Fruit fly (Drosophila melanogaster) whole organism, embryonic: Measurements from ENCODE around the gene Tmep.

Source experiments
- Atf6 ChIP-seq: fragments of 200-800 bp; sonication (Bioruptor generic); IDR thresholded peaks from 2 replicates; pipeline ENCODE4 v1.3.6; 2022; ENCODE audit warnings: missing biosample characterization, missing genetic modification characterization
- CG1024 ChIP-seq: fragments of 200-800 bp; sonication (Bioruptor generic); IDR thresholded peaks from 2 replicates; pipeline ENCODE4 v1.3.6; 2022; ENCODE audit warnings: missing biosample characterization, missing genetic modification characterization
- CG10366 ChIP-seq: fragments of 200-800 bp; sonication (Bioruptor generic); IDR thresholded peaks from 2 replicates; pipeline ENCODE4 v1.3.6; 2022; ENCODE audit warnings: missing biosample characterization, missing genetic modification characterization
- CG13123 ChIP-seq: fragments of 200-800 bp; sonication (Bioruptor generic); optimal IDR thresholded peaks from 2 replicates; lab custom pipeline; 2016; ENCODE audit warnings: missing biosample characterization, missing genetic modification characterization
- CG13424 ChIP-seq: fragments of 200-800 bp; sonication (Bioruptor generic); optimal IDR thresholded peaks from 2 replicates; lab custom pipeline; 2019; ENCODE audit warnings: missing biosample characterization, mild to moderate bottlenecking, missing genetic modification characterization, moderate library complexity
- CG14710 ChIP-seq: fragments of 200-800 bp; sonication (Bioruptor generic); optimal IDR thresholded peaks from 3 replicates; lab custom pipeline; 2019; ENCODE audit warnings: missing biosample characterization, mild to moderate bottlenecking, missing genetic modification characterization, moderate library complexity
- CG1602 ChIP-seq: fragments of 200-800 bp; sonication (Bioruptor generic); optimal IDR thresholded peaks from 3 replicates; lab custom pipeline; 2016; ENCODE audit warnings: missing biosample characterization, missing genetic modification characterization
- CG17359 ChIP-seq: fragments of 200-800 bp; sonication (Bioruptor generic); optimal IDR thresholded peaks from 3 replicates; lab custom pipeline; 2018; ENCODE audit warnings: missing biosample characterization, mild to moderate bottlenecking, missing genetic modification characterization, moderate library complexity
- CG17568 ChIP-seq: fragments of 200-800 bp; sonication (Bioruptor generic); optimal IDR thresholded peaks from 2 replicates; lab custom pipeline; 2018; ENCODE audit warnings: missing biosample characterization, mild to moderate bottlenecking, missing genetic modification characterization, moderate library complexity
- CG3065 ChIP-seq: fragments of 200-800 bp; sonication (Bioruptor generic); optimal IDR thresholded peaks from 2 replicates; lab custom pipeline; 2016; ENCODE audit warnings: missing biosample characterization, missing genetic modification characterization
- CG31365 ChIP-seq: fragments of 200-800 bp; sonication (Bioruptor generic); optimal IDR thresholded peaks from 2 replicates; lab custom pipeline; 2018; ENCODE audit warnings: missing biosample characterization, mild to moderate bottlenecking, missing genetic modification characterization
- CG3163 ChIP-seq: fragments of 200-800 bp; sonication (Bioruptor generic); optimal IDR thresholded peaks from 3 replicates; lab custom pipeline; 2016; ENCODE audit warnings: missing biosample characterization, missing genetic modification characterization
- CG3281 ChIP-seq: fragments of 200-800 bp; sonication (Bioruptor generic); optimal IDR thresholded peaks from 3 replicates; lab custom pipeline; 2017; ENCODE audit warnings: missing biosample characterization, mild to moderate bottlenecking, missing genetic modification characterization
- CG4424 ChIP-seq: fragments of 200-800 bp; sonication (Bioruptor generic); optimal IDR thresholded peaks from 3 replicates; lab custom pipeline; 2016; ENCODE audit warnings: missing biosample characterization, missing genetic modification characterization
- CG4820 ChIP-seq: fragments of 200-800 bp; sonication (Bioruptor generic); optimal IDR thresholded peaks from 3 replicates; lab custom pipeline; 2016; ENCODE audit warnings: missing biosample characterization, missing genetic modification characterization
- CG6854 ChIP-seq: fragments of 200-800 bp; sonication (Bioruptor generic); optimal IDR thresholded peaks from 3 replicates; lab custom pipeline; 2017; ENCODE audit warnings: missing biosample characterization, mild to moderate bottlenecking, missing genetic modification characterization
- CG8281 ChIP-seq: fragments of 200-800 bp; sonication (Bioruptor generic); optimal IDR thresholded peaks from 2 replicates; lab custom pipeline; 2018; ENCODE audit warnings: missing biosample characterization, mild to moderate bottlenecking, missing genetic modification characterization, moderate library complexity
- CG9437 ChIP-seq: fragments of 200-800 bp; sonication (Bioruptor generic); optimal IDR thresholded peaks from 2 replicates; lab custom pipeline; 2018; ENCODE audit warnings: missing biosample characterization, mild to moderate bottlenecking, missing genetic modification characterization
- Camta ChIP-seq: fragments of 200-800 bp; sonication (Bioruptor generic); optimal IDR thresholded peaks from 2 replicates; lab custom pipeline; 2016; ENCODE audit warnings: missing biosample characterization, missing genetic modification characterization
- Eip74EF ChIP-seq, 2 experiments: fragments of 200-800 bp in 1 of 2; fragments of >200 bp in 1 of 2; sonication (Bioruptor generic) in 1 of 2; optimal IDR thresholded peaks; 2 replicates each; lab custom pipeline; 2017 to 2019; ENCODE audit warnings: missing biosample characterization in 2 of 2, missing genetic modification characterization in 2 of 2, mild to moderate bottlenecking in 1 of 2, moderate library complexity in 1 of 2
- Elba2 ChIP-seq: fragments of 200-800 bp; sonication (Bioruptor generic); optimal IDR thresholded peaks from 3 replicates; lab custom pipeline; 2016; ENCODE audit warnings: missing biosample characterization, missing genetic modification characterization
- GATAe ChIP-seq: fragments of 200-800 bp; sonication (Bioruptor generic); conservative IDR thresholded peaks from 2 replicates; pipeline ENCODE4 v1.3.6; 2022; ENCODE audit warnings: missing biosample characterization, missing genetic modification characterization
- HLHmδ ChIP-seq: fragments of 200-800 bp; sonication (Bioruptor generic); optimal IDR thresholded peaks from 2 replicates; lab custom pipeline; 2018; ENCODE audit warnings: missing biosample characterization, mild to moderate bottlenecking, missing genetic modification characterization, moderate library complexity
- Hand ChIP-seq: fragments of 200-800 bp; sonication (Bioruptor generic); optimal IDR thresholded peaks from 2 replicates; lab custom pipeline; 2017; ENCODE audit warnings: mild to moderate bottlenecking, missing biosample characterization, missing genetic modification reagents, missing genetic modification characterization
- Jarid2 ChIP-seq: fragments of 200-800 bp; sonication (Bioruptor generic); optimal IDR thresholded peaks from 3 replicates; lab custom pipeline; 2017; ENCODE audit warnings: mild to moderate bottlenecking, missing biosample characterization, missing genetic modification reagents, missing genetic modification characterization
- Mad ChIP-seq: fragments of 200-800 bp; sonication (Bioruptor generic); optimal IDR thresholded peaks from 2 replicates; lab custom pipeline; 2016; ENCODE audit warnings: missing biosample characterization, missing genetic modification characterization
- Neu2 ChIP-seq: fragments of 200-800 bp; sonication (Bioruptor generic); optimal IDR thresholded peaks from 3 replicates; lab custom pipeline; 2016; ENCODE audit warnings: missing biosample characterization, missing genetic modification characterization, borderline replicate concordance
- Poxn ChIP-seq: fragments of 200-800 bp; sonication (Bioruptor generic); IDR thresholded peaks from 2 replicates; pipeline ENCODE4 v1.3.6; 2022; ENCODE audit warnings: missing biosample characterization, missing genetic modification characterization
- ap ChIP-seq: fragments of 200-800 bp; sonication (Bioruptor generic); IDR thresholded peaks from 2 replicates; pipeline ENCODE4 v1.3.6; 2022; ENCODE audit warnings: missing biosample characterization, missing genetic modification characterization
- bbx ChIP-seq: fragments of 200-800 bp; sonication (Bioruptor generic); IDR thresholded peaks from 2 replicates; pipeline ENCODE4 v1.3.6; 2022; ENCODE audit warnings: missing biosample characterization, missing genetic modification characterization; ENCODE audit not compliant: partially characterized antibody
- br ChIP-seq: fragments of >200 bp; optimal IDR thresholded peaks from 2 replicates; lab custom pipeline; 2017
- chinmo ChIP-seq: fragments of 200-800 bp; sonication (Bioruptor generic); IDR thresholded peaks from 4 replicates; pipeline ENCODE4 v1.3.6; 2022; ENCODE audit warnings: missing biosample characterization, missing genetic modification characterization; ENCODE audit not compliant: partially characterized antibody
- crp ChIP-seq, 2 experiments: fragments of 200-800 bp; sonication (Bioruptor generic); optimal IDR thresholded peaks; 2 replicates in 1 of 2; 3 replicates in 1 of 2; lab custom pipeline; 2017; ENCODE audit warnings: missing biosample characterization in 2 of 2, missing genetic modification characterization in 2 of 2, mild to moderate bottlenecking in 1 of 2, moderate library complexity in 1 of 2
- grn ChIP-seq: fragments of 200-800 bp; sonication (Bioruptor generic); optimal IDR thresholded peaks from 3 replicates; lab custom pipeline; 2017; ENCODE audit warnings: missing biosample characterization, missing genetic modification characterization
- gt ChIP-seq: fragments of 200-800 bp; sonication (Bioruptor generic); IDR thresholded peaks from 2 replicates; pipeline ENCODE4 v1.3.6; 2022; ENCODE audit warnings: missing biosample characterization, missing genetic modification characterization
- ind ChIP-seq: fragments of 200-800 bp; sonication (Bioruptor generic); optimal IDR thresholded peaks from 3 replicates; lab custom pipeline; 2016; ENCODE audit warnings: missing biosample characterization, missing genetic modification characterization
- kah ChIP-seq: fragments of 200-800 bp; sonication (Bioruptor generic); optimal IDR thresholded peaks from 2 replicates; lab custom pipeline; 2018; ENCODE audit warnings: missing biosample characterization, mild to moderate bottlenecking, missing genetic modification characterization
- knrl ChIP-seq: fragments of 200-800 bp; sonication (Bioruptor generic); IDR thresholded peaks from 3 replicates; pipeline ENCODE4 v1.3.6; 2022; ENCODE audit warnings: missing biosample characterization, missing genetic modification characterization; ENCODE audit not compliant: partially characterized antibody
- lmd ChIP-seq: fragments of 200-800 bp; sonication (Bioruptor generic); IDR thresholded peaks from 2 replicates; pipeline ENCODE4 v1.3.6; 2022; ENCODE audit warnings: missing biosample characterization, missing genetic modification characterization
- lola ChIP-seq, 3 experiments: fragments of >200 bp in 2 of 3; fragments of 200-800 bp in 1 of 3; sonication (Bioruptor generic) in 1 of 3; optimal IDR thresholded peaks; 2 replicates each; lab custom pipeline; 2017 to 2019; ENCODE audit warnings: missing biosample characterization in 3 of 3, missing genetic modification characterization in 3 of 3, mild to moderate bottlenecking in 1 of 3, moderate library complexity in 1 of 3
- lov ChIP-seq, 2 experiments: fragments of 200-800 bp in 1 of 2; fragments of >200 bp in 1 of 2; sonication (Bioruptor generic) in 1 of 2; IDR thresholded peaks in 1 of 2; optimal IDR thresholded peaks in 1 of 2; 2 replicates in 1 of 2; 3 replicates in 1 of 2; pipeline versions ENCODE4 v1.3.6 to Lab custom; 2017 to 2022; ENCODE audit warnings: missing biosample characterization in 1 of 2, missing genetic modification characterization in 1 of 2
- luna ChIP-seq: fragments of 200-800 bp; sonication (Bioruptor generic); optimal IDR thresholded peaks from 2 replicates; lab custom pipeline; 2016; ENCODE audit warnings: missing biosample characterization, missing genetic modification characterization
- odd ChIP-seq: fragments of 200-800 bp; sonication (Bioruptor generic); optimal IDR thresholded peaks from 2 replicates; lab custom pipeline; 2017; ENCODE audit warnings: missing biosample characterization, mild to moderate bottlenecking, missing genetic modification characterization
- pan ChIP-seq, 4 experiments: fragments of >200 bp in 3 of 4; fragments of 200-800 bp in 1 of 4; sonication (Bioruptor generic) in 1 of 4; optimal IDR thresholded peaks in 3 of 4; IDR thresholded peaks in 1 of 4; 2 replicates each; pipeline versions ENCODE4 v1.3.6 to Lab custom; 2017 to 2022; ENCODE audit warnings: missing biosample characterization in 2 of 4, missing genetic modification characterization in 2 of 4, mixed read lengths in 1 of 4
- row ChIP-seq: fragments of 200-800 bp; sonication (Bioruptor generic); IDR thresholded peaks from 3 replicates; pipeline ENCODE4 v1.3.6; 2022; ENCODE audit warnings: missing biosample characterization, missing genetic modification characterization
- slbo ChIP-seq: fragments of 200-800 bp; sonication (Bioruptor generic); IDR thresholded peaks from 2 replicates; pipeline ENCODE4 v1.3.6; 2022; ENCODE audit warnings: missing biosample characterization, missing genetic modification characterization
- ssp ChIP-seq: fragments of 200-800 bp; sonication (Bioruptor generic); IDR thresholded peaks from 2 replicates; pipeline ENCODE4 v1.3.6; 2022; ENCODE audit warnings: missing biosample characterization, missing genetic modification characterization

The Tmep gene

dm6 chr3L:1579169-1579853 is 10.3 kb downstream of the Tmep start (continued):
- TF ChIP-seq Eip74EF (GFP tag; optimal IDR thresholded peaks at IDR 0.05; lab: Kevin White, UChicago) = peak in 1 of 2 experiments; percentile 32
- TF ChIP-seq CG8281 = peak; percentile 66
- no peak for TF ChIP-seq bbx (GFP tag; lab: Robert Waterston, UW)
- no peak for TF ChIP-seq pan (optimal IDR thresholded peaks at IDR 0.05; lab: Kevin White, UChicago)
- TF ChIP-seq pan (GFP tag; optimal IDR thresholded peaks at IDR 0.05 in 1 of 2, IDR thresholded peaks at IDR 0.05 in 1 of 2) = peak in 1 of 2 experiments; percentile 41
- TF ChIP-seq ind (GFP tag; lab: Kevin White, UChicago) = peak; percentile 60
- TF ChIP-seq br (lab: Kevin White, UChicago) = no peak
- peak; percentile 46 for TF ChIP-seq Jarid2 (GFP tag; lab: Kevin White, UChicago)
- TF ChIP-seq ssp (GFP tag; lab: Robert Waterston, UW) = 0 out of 2 replicates have a peak, but pooled peaks have one; percentile 29
- TF ChIP-seq CG9437 (GFP tag; lab: Kevin White, UChicago) = peak; percentile 6
- TF ChIP-seq gt (GFP tag; lab: Robert Waterston, UW) = no peak
- peak; percentile 10 for TF ChIP-seq kah (GFP tag; lab: Kevin White, UChicago)
- peak; percentile 46 for TF ChIP-seq CG13123 (GFP tag; lab: Kevin White, UChicago)
- peak; percentile 73 for TF ChIP-seq Camta (GFP tag; lab: Kevin White, UChicago)
- peak; percentile 29 for TF ChIP-seq CG3065 (GFP tag; lab: Kevin White, UChicago)
- TF ChIP-seq ap (GFP tag; lab: Robert Waterston, UW) = 0 out of 2 replicates have a peak, but pooled peaks have one; percentile 24
- no peak for TF ChIP-seq Poxn
- no peak for TF ChIP-seq knrl (GFP tag; lab: Robert Waterston, UW)
- TF ChIP-seq CG17359 = peak; percentile 78
- peak; percentile 40 for TF ChIP-seq Hand
- TF ChIP-seq odd (GFP tag; lab: Kevin White, UChicago) = peak; percentile 76
- peak in 1 of 2 experiments; percentile 27 for TF ChIP-seq crp (GFP tag; optimal IDR thresholded peaks at IDR 0.05; lab: Kevin White, UChicago)
- no peak for TF ChIP-seq Elba2
- peak; percentile 52 for TF ChIP-seq CG3281 (GFP tag; lab: Kevin White, UChicago)
- no peak for TF ChIP-seq luna (GFP tag; lab: Kevin White, UChicago)
- TF ChIP-seq CG6854 (GFP tag; lab: Kevin White, UChicago) = peak; percentile 6
- no peak for TF ChIP-seq Mad (GFP tag; lab: Kevin White, UChicago)
- TF ChIP-seq chinmo = 0 out of 4 replicates have a peak, but pooled peaks have one; percentile 26
- peak; percentile 73 for TF ChIP-seq CG17568 (GFP tag; lab: Kevin White, UChicago)
- peak; percentile 74 for TF ChIP-seq CG13424 (tag; lab: Kevin White, UChicago)
- peak; percentile 34 for TF ChIP-seq grn
- peak; percentile 72 for TF ChIP-seq CG1602
- peak; percentile 79 for TF ChIP-seq CG14710 (tag; lab: Kevin White, UChicago)
- TF ChIP-seq CG1024 (GFP tag; lab: Robert Waterston, UW) = peak; percentile 45
- peak; percentile 14; the same call in 1 of the 2 replicates for TF ChIP-seq GATAe (GFP tag; lab: Robert Waterston, UW)
- TF ChIP-seq slbo (GFP tag; lab: Robert Waterston, UW) = peak; percentile 12; the same call in 1 of the 2 replicates
- peak; percentile 57 for TF ChIP-seq CG3163 (GFP tag; lab: Kevin White, UChicago)
- peak; percentile 62 for TF ChIP-seq CG31365
- TF ChIP-seq lov (optimal IDR thresholded peaks at IDR 0.05; lab: Kevin White, UChicago) = no peak
- peak; percentile 86; the same call in 2 of the 3 replicates for TF ChIP-seq lov (GFP tag; IDR thresholded peaks at IDR 0.05; lab: Robert Waterston, UW)
- peak in 1 of 3 experiments; percentile 60 for TF ChIP-seq lola (GFP tag; optimal IDR thresholded peaks at IDR 0.05; lab: Kevin White, UChicago)
- peak; percentile 95 for TF ChIP-seq HLHmδ (GFP tag; lab: Kevin White, UChicago)
- peak; percentile 51; the same call in 1 of the 2 replicates for TF ChIP-seq Atf6 (GFP tag; lab: Robert Waterston, UW)
- TF ChIP-seq row (GFP tag; lab: Robert Waterston, UW) = peak; percentile 65
- TF ChIP-seq CG4820 (GFP tag; lab: Kevin White, UChicago) = peak; percentile 61
- peak; percentile 49 for TF ChIP-seq CG4424 (GFP tag; lab: Kevin White, UChicago)
- TF ChIP-seq Neu2 (GFP tag; lab: Kevin White, UChicago) = no peak
- peak; percentile 19 for TF ChIP-seq CG10366
- peak; percentile 53; the same call in 1 of the 2 replicates for TF ChIP-seq lmd (GFP tag; lab: Robert Waterston, UW)
